Fruit fly (Drosophila melanogaster) Kc167 (cell line): ENCODE data around the gene CG5681.

ENCODE experiments used
- h ChIP-seq: fragments of >200 bp; optimal IDR thresholded peaks from 3 replicates; lab custom pipeline; 2018; ENCODE audit warnings: missing external identifiers
- psq ChIP-seq: fragments of >200 bp; optimal IDR thresholded peaks from 2 replicates; lab custom pipeline; 2017; ENCODE audit warnings: missing external identifiers
- ttk ChIP-seq: sonication (Bioruptor generic); optimal IDR thresholded peaks from 2 replicates; lab custom pipeline; 2017; ENCODE audit warnings: missing external identifiers

- TF ChIP-seq psq (lab: Kevin White, UChicago) (no peak), h (no peak), ttk (lab: Kevin White, UChicago) (no peak)
Measured at dm6 chr2L:17986099-17986498, at the start of gene CG5681.
